Fruit fly (Drosophila melanogaster): ENCODE measurements around the gene CG8607.

The CG8607 gene

dm6 chr3L:7360324-7360852 is 40.5 kb downstream of the CG8607 start, which contains the start of gene Sec63 (continued):
- no peak for TF ChIP-seq CG13894 (tag; optimal IDR thresholded peaks at IDR 0.05)
- TF ChIP-seq gcm2 (GFP tag; optimal IDR thresholded peaks at IDR 0.05): no peak
- no peak for TF ChIP-seq sc (optimal IDR thresholded peaks at IDR 0.05)
- peak; percentile 4 for TF ChIP-seq sc (GFP tag; optimal IDR thresholded peaks at IDR 0.05)
- no peak for TF ChIP-seq h (optimal IDR thresholded peaks at IDR 0.05)
- TF ChIP-seq CG2875 (GFP tag; optimal IDR thresholded peaks at IDR 0.05): no peak
- TF ChIP-seq CG9932 (GFP tag; IDR thresholded peaks at IDR 0.05): peak; percentile 78
- no peak for TF ChIP-seq CG10274 (GFP tag; optimal IDR thresholded peaks at IDR 0.05)
- peak; percentile 94 for TF ChIP-seq CG42726 (GFP tag; IDR thresholded peaks at IDR 0.05; ENCODE audit: partially characterized antibody)
- TF ChIP-seq CG15011 (GFP tag; optimal IDR thresholded peaks at IDR 0.05): no peak
- peak; percentile 1 for TF ChIP-seq Myb (GFP tag; optimal IDR thresholded peaks at IDR 0.05)
- no peak; the same call in 1 of the 3 replicates for TF ChIP-seq ci (GFP tag; IDR thresholded peaks at IDR 0.05)
- TF ChIP-seq CG43689 (GFP tag; IDR thresholded peaks at IDR 0.05): no peak
- TF ChIP-seq Fer1 (GFP tag; optimal IDR thresholded peaks at IDR 0.05): peak; percentile 4
- TF ChIP-seq btn (GFP tag; optimal IDR thresholded peaks at IDR 0.05): no peak
- TF ChIP-seq Kr (GFP tag; optimal IDR thresholded peaks at IDR 0.05): no peak
- TF ChIP-seq CG12219 (GFP tag; optimal IDR thresholded peaks at IDR 0.05): no peak
- no peak for TF ChIP-seq CG5180 (GFP tag; optimal IDR thresholded peaks at IDR 0.05)
- no peak for TF ChIP-seq ash1 (GFP tag; optimal IDR thresholded peaks at IDR 0.05)
- no peak for TF ChIP-seq CG8089 (GFP tag; optimal IDR thresholded peaks at IDR 0.05)
- no peak for TF ChIP-seq CG7271 (tag; optimal IDR thresholded peaks at IDR 0.05)
- no peak for TF ChIP-seq jing (GFP tag; optimal IDR thresholded peaks at IDR 0.05)
- TF ChIP-seq CG1603 (tag; optimal IDR thresholded peaks at IDR 0.05): peak; percentile 54
- peak; percentile 38 for TF ChIP-seq Chrac-16 (GFP tag; optimal IDR thresholded peaks at IDR 0.05)
- peak; percentile 8 for TF ChIP-seq HmgZ (tag; optimal IDR thresholded peaks at IDR 0.05)
- TF ChIP-seq eyg (GFP tag; optimal IDR thresholded peaks at IDR 0.05): no peak
- peak; percentile 41 to 63 for TF ChIP-seq dpn (GFP tag; optimal IDR thresholded peaks at IDR 0.05)
- peak; percentile 89 for TF ChIP-seq tna (GFP tag; IDR thresholded peaks at IDR 0.05; ENCODE audit: partially characterized antibody)
- TF ChIP-seq CG15696 (tag; optimal IDR thresholded peaks at IDR 0.05): peak; percentile 30
- no peak for TF ChIP-seq Deaf1 (tag; optimal IDR thresholded peaks at IDR 0.05)
- no peak for TF ChIP-seq tio (GFP tag; optimal IDR thresholded peaks at IDR 0.05)
- TF ChIP-seq CG13296 (GFP tag; optimal IDR thresholded peaks at IDR 0.05): no peak
- no peak for TF ChIP-seq NC2β (GFP tag; optimal IDR thresholded peaks at IDR 0.05)
- TF ChIP-seq fu2 (GFP tag; optimal IDR thresholded peaks at IDR 0.05): no peak
- TF ChIP-seq CG7745 (tag; optimal IDR thresholded peaks at IDR 0.05): no peak
- TF ChIP-seq run (tag; optimal IDR thresholded peaks at IDR 0.05): no peak
- no peak for TF ChIP-seq ham (GFP tag; IDR thresholded peaks at IDR 0.05)
- no peak for TF ChIP-seq CG2202 (tag; optimal IDR thresholded peaks at IDR 0.05)
- no peak for TF ChIP-seq gt (GFP tag; IDR thresholded peaks at IDR 0.05)
- TF ChIP-seq wdn (GFP tag; IDR thresholded peaks at IDR 0.05): peak; percentile 25; the same call in 1 of the 2 replicates
- no peak for TF ChIP-seq CG10462 (GFP tag; optimal IDR thresholded peaks at IDR 0.05)
- TF ChIP-seq CG10147 (GFP tag; optimal IDR thresholded peaks at IDR 0.05): no peak
- TF ChIP-seq seq (GFP tag; IDR thresholded peaks at IDR 0.05): no peak
- TF ChIP-seq CG13424 (tag; optimal IDR thresholded peaks at IDR 0.05): peak; percentile 68
- no peak for TF ChIP-seq CG8359 (GFP tag; optimal IDR thresholded peaks at IDR 0.05; ENCODE audit: borderline replicate concordance)
- no peak for TF ChIP-seq Nf-YB (GFP tag; optimal IDR thresholded peaks at IDR 0.05)
- TF ChIP-seq HLH54F (GFP tag; optimal IDR thresholded peaks at IDR 0.05): peak; percentile 6
- TF ChIP-seq CG30020 (tag; optimal IDR thresholded peaks at IDR 0.05): peak; percentile 12
- TF ChIP-seq CG14860 (GFP tag; IDR thresholded peaks at IDR 0.05; ENCODE audit: partially characterized antibody): peak; percentile 80
- peak; percentile 87 for TF ChIP-seq hb (GFP tag; IDR thresholded peaks at IDR 0.05; ENCODE audit: partially characterized antibody)
- peak; percentile 19 for TF ChIP-seq CG10267 (tag; optimal IDR thresholded peaks at IDR 0.05)
